Worm (Caenorhabditis elegans) whole organism, early embryonic: ENCODE measurements around the gene mmcm-1.

Experiments used
- B0310.2 ChIP-seq: sonication (generic microtip); optimal IDR thresholded peaks from 2 replicates; lab custom pipeline; 2016; ENCODE audit warnings: mild to moderate bottlenecking, missing genetic modification characterization, missing compliant biosample characterization
- F13C5.2 ChIP-seq: sonication (generic microtip); optimal IDR thresholded peaks from 2 replicates; lab custom pipeline; 2017; ENCODE audit warnings: mild to moderate bottlenecking, missing genetic modification characterization, inconsistent platforms, missing compliant biosample characterization
- aly-1 ChIP-seq: sonication (generic microtip); optimal IDR thresholded peaks from 2 replicates; lab custom pipeline; 2016; ENCODE audit warnings: missing genetic modification characterization, missing compliant biosample characterization
- ama-1 ChIP-seq: fragments of 150-350 bp; optimal IDR thresholded peaks from 2 replicates; lab custom pipeline; 2014
- ceh-13 ChIP-seq: fragments of 200-800 bp; sonication (Bioruptor generic); optimal IDR thresholded peaks from 2 replicates; lab custom pipeline; 2018; ENCODE audit warnings: mild to moderate bottlenecking, missing genetic modification characterization, missing compliant biosample characterization
- ceh-36 ChIP-seq: sonication (generic microtip); optimal IDR thresholded peaks from 2 replicates; lab custom pipeline; 2016; ENCODE audit warnings: missing genetic modification characterization, inconsistent platforms, missing compliant biosample characterization
- ets-7 ChIP-seq: sonication (generic microtip); optimal IDR thresholded peaks from 2 replicates; lab custom pipeline; 2016; ENCODE audit warnings: missing genotype, missing genetic modification characterization, missing compliant biosample characterization
- flt-1 ChIP-seq: fragments of 200-800 bp; sonication (Bioruptor generic); IDR thresholded peaks from 2 replicates; pipeline ENCODE4 v1.3.6; 2022; ENCODE audit warnings: missing genetic modification characterization, missing compliant biosample characterization
- hnd-1 ChIP-seq: sonication (generic microtip); optimal IDR thresholded peaks from 2 replicates; lab custom pipeline; 2016; ENCODE audit warnings: missing genetic modification characterization, missing compliant biosample characterization
- pes-1 ChIP-seq: fragments of 200-800 bp; sonication (Bioruptor generic); IDR thresholded peaks from 2 replicates; pipeline ENCODE4 v1.3.6; 2022; ENCODE audit warnings: missing genetic modification reagents, missing genetic modification characterization, missing compliant biosample characterization
- sea-1 ChIP-seq: fragments of 200-800 bp; sonication (Bioruptor generic); conservative IDR thresholded peaks from 2 replicates; pipeline ENCODE4 v1.3.6; 2022; ENCODE audit warnings: missing genetic modification characterization, missing compliant biosample characterization
- tbx-11 ChIP-seq: fragments of 200-800 bp; sonication (Bioruptor generic); IDR thresholded peaks from 2 replicates; pipeline ENCODE4 v1.3.6; 2022; ENCODE audit warnings: missing genetic modification characterization, missing compliant biosample characterization
- tbx-37 ChIP-seq: fragments of 200-800 bp; sonication (Bioruptor generic); conservative IDR thresholded peaks from 2 replicates; pipeline ENCODE4 v1.3.6; 2022; ENCODE audit warnings: missing genetic modification reagents, missing genetic modification characterization, missing compliant biosample characterization
- tra-4 ChIP-seq: sonication (generic microtip); optimal IDR thresholded peaks from 2 replicates; lab custom pipeline; 2017; ENCODE audit warnings: missing genetic modification characterization, missing compliant biosample characterization

DNA sequence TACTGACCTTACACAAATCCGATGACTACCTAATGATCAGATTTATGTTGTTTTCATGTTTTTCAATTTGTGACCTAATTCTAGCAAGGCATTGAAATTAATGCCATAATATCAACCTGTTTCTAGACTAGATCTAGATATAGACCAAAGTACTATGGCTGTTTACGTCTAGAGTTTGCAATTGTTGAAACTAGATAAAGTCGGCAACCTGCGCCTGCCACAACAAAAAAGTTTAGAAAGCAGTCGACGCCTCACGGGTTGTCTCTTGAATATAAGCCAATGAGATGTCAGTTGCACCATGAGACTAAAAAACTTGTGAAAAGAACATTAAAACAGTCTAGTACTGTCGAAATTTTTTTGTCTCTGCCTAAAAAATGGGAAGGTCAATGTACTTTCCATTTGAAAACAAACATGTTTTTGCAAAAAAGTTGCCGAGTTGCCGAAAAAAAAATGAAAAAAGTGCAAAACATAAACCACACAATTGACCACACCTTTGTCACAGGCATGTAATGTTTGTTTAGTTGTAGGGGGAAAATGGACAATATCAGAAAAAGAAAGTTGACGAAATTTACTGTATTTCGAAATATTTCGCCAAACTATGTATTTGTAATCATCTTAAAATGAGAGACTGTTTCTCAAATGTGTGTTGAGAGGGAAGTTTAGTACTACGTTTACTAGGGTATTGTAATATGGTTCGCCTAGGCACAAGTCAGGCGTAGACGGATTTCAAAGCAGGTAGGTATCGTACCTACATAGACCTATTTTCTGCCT, 28.3 kb downstream of the mmcm-1 start:
- no peak for TF ChIP-seq aly-1 (tag; lab: Kevin White, UChicago)
- no peak for TF ChIP-seq ama-1 (lab: Kevin White, UChicago)
- TF ChIP-seq tra-4 (tag; lab: Kevin White, UChicago), result no peak
- TF ChIP-seq tbx-11 (GFP tag; lab: Robert Waterston, UW), result no peak
- no peak for TF ChIP-seq ceh-13 (GFP tag; lab: Kevin White, UChicago)
- TF ChIP-seq flt-1 (GFP tag; lab: Robert Waterston, UW), result no peak
- no peak for TF ChIP-seq F13C5.2 (tag; lab: Kevin White, UChicago)
- TF ChIP-seq pes-1, result no peak
- TF ChIP-seq sea-1 (GFP tag; lab: Robert Waterston, UW), result no peak
- TF ChIP-seq ets-7 (tag; lab: Kevin White, UChicago), result no peak
- TF ChIP-seq tbx-37 (GFP tag; lab: Robert Waterston, UW), result no peak
- TF ChIP-seq B0310.2, result no peak
- no peak for TF ChIP-seq hnd-1
- TF ChIP-seq ceh-36 (tag; lab: Kevin White, UChicago), result no peak
